Worm (Caenorhabditis elegans) whole organism, L1 larva: ENCODE measurements around the gene mmcm-1.

ENCODE experiments used
- C04F5.9 ChIP-seq: sonication (generic microtip); optimal IDR thresholded peaks from 2 replicates; lab custom pipeline; 2016; ENCODE audit warnings: missing genetic modification characterization, missing compliant biosample characterization
- C16A3.4 ChIP-seq: fragments of 150-350 bp; optimal IDR thresholded peaks from 2 replicates; lab custom pipeline; 2014; ENCODE audit warnings: missing biosample characterization, missing genetic modification characterization
- C34B4.2 ChIP-seq: sonication (generic microtip); optimal IDR thresholded peaks from 2 replicates; lab custom pipeline; 2017; ENCODE audit warnings: mild to moderate bottlenecking, missing genetic modification characterization, missing compliant biosample characterization
- F16B12.6 ChIP-seq: fragments of 150-350 bp; optimal IDR thresholded peaks from 2 replicates; lab custom pipeline; 2014; ENCODE audit warnings: missing biosample characterization, missing genetic modification characterization
- aly-2 ChIP-seq: fragments of 150-350 bp; optimal IDR thresholded peaks from 2 replicates; lab custom pipeline; 2014; ENCODE audit warnings: missing biosample characterization, missing genetic modification characterization
- ama-1 ChIP-seq: fragments of 150-350 bp; optimal IDR thresholded peaks from 2 replicates; lab custom pipeline; 2014
- blmp-1 ChIP-seq: fragments of 150-350 bp; optimal IDR thresholded peaks from 2 replicates; lab custom pipeline; 2014; ENCODE audit warnings: missing biosample characterization, missing genetic modification characterization
- ceh-63 ChIP-seq: fragments of 200-800 bp; sonication (Bioruptor generic); optimal IDR thresholded peaks from 2 replicates; lab custom pipeline; 2018; ENCODE audit warnings: mild to moderate bottlenecking, missing genetic modification characterization, missing compliant biosample characterization
- ceh-8 ChIP-seq: fragments of 200-800 bp; sonication (Bioruptor generic); optimal IDR thresholded peaks from 2 replicates; lab custom pipeline; 2018; ENCODE audit warnings: mild to moderate bottlenecking, missing genetic modification characterization, moderate library complexity, missing compliant biosample characterization
- ceh-82 ChIP-seq, 3 experiments: fragments of 150-350 bp in 1 of 3; sonication (generic microtip) in 2 of 3; optimal IDR thresholded peaks; 2 replicates each; lab custom pipeline; 2014 to 2017; ENCODE audit warnings: missing biosample characterization in 3 of 3, missing genetic modification characterization in 3 of 3
- ceh-88 ChIP-seq: fragments of 200-800 bp; sonication (Bioruptor generic); IDR thresholded peaks from 2 replicates; pipeline ENCODE4 v1.3.6; 2022; ENCODE audit warnings: missing genetic modification characterization, missing compliant biosample characterization
- ces-1 ChIP-seq: fragments of 150-350 bp; optimal IDR thresholded peaks from 2 replicates; lab custom pipeline; 2014; ENCODE audit warnings: missing biosample characterization, missing genetic modification reagents, missing genetic modification characterization
- efl-3 ChIP-seq: fragments of 200-800 bp; sonication (Bioruptor generic); optimal IDR thresholded peaks from 2 replicates; lab custom pipeline; 2018; ENCODE audit warnings: mild to moderate bottlenecking, missing genetic modification characterization, missing compliant biosample characterization
- egl-13 ChIP-seq: sonication (generic microtip); optimal IDR thresholded peaks from 2 replicates; lab custom pipeline; 2016; ENCODE audit warnings: missing genotype, missing genetic modification reagents, missing genetic modification characterization, missing compliant biosample characterization
- egl-27 ChIP-seq, 2 experiments: fragments of 150-350 bp in 1 of 2; sonication (generic microtip); optimal IDR thresholded peaks; 3 replicates each; lab custom pipeline; 2017 to 2018; ENCODE audit warnings: missing biosample characterization in 2 of 2, missing genetic modification characterization in 2 of 2, missing genetic modification reagents in 2 of 2
- elt-2 ChIP-seq: sonication (generic microtip); optimal IDR thresholded peaks from 2 replicates; lab custom pipeline; 2016; ENCODE audit warnings: missing genetic modification characterization, mild to moderate bottlenecking, inconsistent platforms, missing compliant biosample characterization, missing genetic modification reagents
- elt-3 ChIP-seq, 6 experiments: fragments of 150-350 bp in 1 of 6; sonication (generic microtip); optimal IDR thresholded peaks; 2 replicates each; lab custom pipeline; 2017 to 2018; ENCODE audit warnings: missing biosample characterization in 6 of 6, missing genetic modification characterization in 6 of 6, inconsistent platforms in 1 of 6
- ets-5 ChIP-seq: fragments of 200-800 bp; sonication (Bioruptor generic); IDR thresholded peaks from 2 replicates; pipeline ENCODE4 v1.3.6; 2022; ENCODE audit warnings: missing genetic modification characterization, missing compliant biosample characterization
- fkh-10 ChIP-seq: sonication (generic microtip); optimal IDR thresholded peaks from 2 replicates; lab custom pipeline; 2017; ENCODE audit warnings: missing biosample characterization, missing genetic modification reagents, missing genetic modification characterization
- fos-1 ChIP-seq: fragments of 150-350 bp; optimal IDR thresholded peaks from 2 replicates; lab custom pipeline; 2014; ENCODE audit warnings: missing biosample characterization, missing genetic modification characterization
- isw-1 ChIP-seq: fragments of 200-800 bp; sonication (Bioruptor generic); IDR thresholded peaks from 2 replicates; pipeline ENCODE4 v1.3.6; 2022; ENCODE audit warnings: missing genetic modification characterization, missing compliant biosample characterization
- jun-1 ChIP-seq: fragments of 150-350 bp; optimal IDR thresholded peaks from 2 replicates; lab custom pipeline; 2014; ENCODE audit warnings: missing biosample characterization, missing genetic modification reagents, missing genetic modification characterization
- lin-13 ChIP-seq: fragments of 150-350 bp; optimal IDR thresholded peaks from 2 replicates; lab custom pipeline; 2014; ENCODE audit warnings: missing biosample characterization, missing genetic modification reagents, missing genetic modification characterization
- lin-14 ChIP-seq: fragments of 200-800 bp; sonication (Bioruptor generic); optimal IDR thresholded peaks from 2 replicates; lab custom pipeline; 2018; ENCODE audit warnings: mild to moderate bottlenecking, missing genetic modification characterization, moderate library complexity, missing compliant biosample characterization
- lin-15B ChIP-seq: fragments of 150-350 bp; sonication (generic microtip); optimal IDR thresholded peaks from 3 replicates; lab custom pipeline; 2014; ENCODE audit warnings: missing biosample characterization, missing genetic modification characterization
- lin-35 ChIP-seq, 2 experiments: fragments of 150-350 bp; optimal IDR thresholded peaks; 2 replicates each; lab custom pipeline; 2014; ENCODE audit warnings: missing biosample characterization in 2 of 2, missing genetic modification characterization in 2 of 2, missing genetic modification reagents in 2 of 2
- lin-39 ChIP-seq: fragments of 150-350 bp; optimal IDR thresholded peaks from 2 replicates; lab custom pipeline; 2014; ENCODE audit warnings: missing biosample characterization, missing genetic modification reagents, missing genetic modification characterization
- lir-3 ChIP-seq: sonication (generic microtip); optimal IDR thresholded peaks from 2 replicates; lab custom pipeline; 2016; ENCODE audit warnings: mild to moderate bottlenecking, missing genetic modification characterization, moderate library complexity, missing compliant biosample characterization; ENCODE audit not compliant: poor library complexity
- mef-2 ChIP-seq: fragments of 150-350 bp; optimal IDR thresholded peaks from 2 replicates; lab custom pipeline; 2014; ENCODE audit warnings: missing biosample characterization, missing genetic modification characterization
- mep-1 ChIP-seq: fragments of 150-350 bp; optimal IDR thresholded peaks from 2 replicates; lab custom pipeline; 2014; ENCODE audit warnings: missing biosample characterization, missing genetic modification characterization
- nhr-19 ChIP-seq: fragments of 200-800 bp; sonication (Bioruptor generic); conservative IDR thresholded peaks from 2 replicates; pipeline ENCODE4 v1.3.6; 2022; ENCODE audit warnings: missing genetic modification characterization, missing compliant biosample characterization
- nhr-237 ChIP-seq: fragments of 150-350 bp; optimal IDR thresholded peaks from 2 replicates; lab custom pipeline; 2014; ENCODE audit warnings: missing biosample characterization, missing genetic modification characterization
- nhr-28 ChIP-seq: fragments of 150-350 bp; optimal IDR thresholded peaks from 2 replicates; lab custom pipeline; 2014; ENCODE audit warnings: missing biosample characterization, missing genetic modification characterization
- nhr-47 ChIP-seq: sonication (generic microtip); optimal IDR thresholded peaks from 2 replicates; lab custom pipeline; 2016; ENCODE audit warnings: mild to moderate bottlenecking, missing genetic modification characterization, moderate library complexity, missing compliant biosample characterization
- nhr-71 ChIP-seq: sonication (generic microtip); optimal IDR thresholded peaks from 2 replicates; lab custom pipeline; 2016; ENCODE audit warnings: mild to moderate bottlenecking, missing genetic modification characterization, moderate library complexity, missing compliant biosample characterization
- nhr-77 ChIP-seq: fragments of 150-350 bp; optimal IDR thresholded peaks from 2 replicates; lab custom pipeline; 2014; ENCODE audit warnings: missing biosample characterization, missing genetic modification characterization
- nhr-85 ChIP-seq: sonication (generic microtip); peaks from one replicate; lab custom pipeline; 2016; ENCODE audit warnings: missing genetic modification characterization, inconsistent platforms, missing compliant biosample characterization
- pag-3 ChIP-seq: sonication (generic microtip); optimal IDR thresholded peaks from 2 replicates; lab custom pipeline; 2017; ENCODE audit warnings: missing genetic modification characterization, mild to moderate bottlenecking, missing compliant biosample characterization, antibody characterized with exemption, borderline replicate concordance; ENCODE audit not compliant: insufficient read depth
- pqm-1 ChIP-seq: sonication (generic microtip); optimal IDR thresholded peaks from 3 replicates; lab custom pipeline; 2017; ENCODE audit warnings: missing biosample characterization, missing genetic modification characterization
- skn-1 ChIP-seq: fragments of 150-350 bp; optimal IDR thresholded peaks from 2 replicates; lab custom pipeline; 2014; ENCODE audit warnings: missing biosample characterization, missing genetic modification characterization
- snpc-4 ChIP-seq: fragments of 150-350 bp; optimal IDR thresholded peaks from 2 replicates; lab custom pipeline; 2014; ENCODE audit warnings: missing biosample characterization, missing genetic modification characterization
- snu-23 ChIP-seq: sonication (generic microtip); optimal IDR thresholded peaks from 2 replicates; lab custom pipeline; 2016; ENCODE audit warnings: missing genetic modification characterization, missing compliant biosample characterization
- sox-4 ChIP-seq: sonication (generic microtip); optimal IDR thresholded peaks from 2 replicates; lab custom pipeline; 2016; ENCODE audit warnings: missing genetic modification characterization, missing compliant biosample characterization
- sptf-1 ChIP-seq: fragments of 150-350 bp; optimal IDR thresholded peaks from 2 replicates; lab custom pipeline; 2014; ENCODE audit warnings: missing biosample characterization, missing genetic modification characterization
- sup-37 ChIP-seq: fragments of 200-800 bp; sonication (Bioruptor generic); optimal IDR thresholded peaks from 2 replicates; lab custom pipeline; 2018; ENCODE audit warnings: mild to moderate bottlenecking, missing genetic modification characterization, missing compliant biosample characterization
- unc-130 ChIP-seq: fragments of 150-350 bp; optimal IDR thresholded peaks from 2 replicates; lab custom pipeline; 2017; ENCODE audit warnings: missing biosample characterization, missing genetic modification characterization, inconsistent platforms
- unc-30 ChIP-seq: sonication (generic microtip); optimal IDR thresholded peaks from 2 replicates; lab custom pipeline; 2017; ENCODE audit warnings: missing biosample characterization, missing genetic modification characterization
- unc-86 ChIP-seq: sonication (generic microtip); optimal IDR thresholded peaks from 2 replicates; lab custom pipeline; 2016; ENCODE audit warnings: missing genetic modification characterization, missing compliant biosample characterization
- unc-98 ChIP-seq: fragments of 200-800 bp; sonication (Bioruptor generic); IDR thresholded peaks from 2 replicates; pipeline ENCODE4 v1.3.6; 2022; ENCODE audit warnings: missing genetic modification characterization, missing compliant biosample characterization
- vab-15 ChIP-seq: sonication (generic microtip); optimal IDR thresholded peaks from 2 replicates; lab custom pipeline; 2017; ENCODE audit warnings: missing genotype, mild to moderate bottlenecking, missing genetic modification characterization, missing compliant biosample characterization
- xbp-1 ChIP-seq: sonication (generic microtip); optimal IDR thresholded peaks from 2 replicates; lab custom pipeline; 2016; ENCODE audit warnings: missing genetic modification characterization, missing compliant biosample characterization
- zip-4 ChIP-seq: fragments of 200-800 bp; sonication (Bioruptor generic); optimal IDR thresholded peaks from 2 replicates; lab custom pipeline; 2018; ENCODE audit warnings: mild to moderate bottlenecking, missing genetic modification characterization, moderate library complexity, missing compliant biosample characterization
- ztf-11 ChIP-seq, 2 experiments: sonication (generic microtip); optimal IDR thresholded peaks; 2 replicates each; lab custom pipeline; 2016 to 2017; ENCODE audit warnings: missing genetic modification characterization in 2 of 2, missing biosample characterization in 1 of 2, missing compliant biosample characterization in 1 of 2

The mmcm-1 gene

DNA sequence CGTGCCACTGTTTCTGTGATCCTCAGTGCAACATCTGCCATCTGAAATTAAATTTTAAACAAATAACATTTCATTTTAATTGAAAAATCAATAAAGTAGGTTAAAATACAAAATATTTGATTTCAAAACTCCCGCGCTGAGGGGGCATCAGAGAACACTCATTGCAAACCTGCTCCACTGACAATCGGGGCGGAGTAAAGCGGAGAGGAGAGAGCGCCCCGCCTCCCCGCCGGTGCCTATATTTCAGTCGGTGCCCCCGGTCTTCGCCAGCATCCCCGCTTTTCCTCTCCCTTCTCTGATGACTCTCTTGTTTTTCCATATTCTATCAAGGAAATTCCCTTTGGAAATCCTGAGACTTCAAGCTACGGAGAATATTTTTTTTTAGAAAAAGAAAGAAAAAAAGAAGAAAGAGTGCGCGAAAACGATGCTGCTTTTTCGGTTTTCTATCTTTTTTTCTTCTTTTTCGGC lies 44.5 kb downstream of the mmcm-1 start, which contains the start of gene brc-1:
Gene brc-1, minus strand, starts transcription at position 51 of the 468 bp plus-strand sequence.
- TF ChIP-seq C34B4.2 (tag; lab: Kevin White, UChicago) (no peak), mep-1 (peak; percentile 78), unc-86 (peak; percentile 86), lin-35 (GFP tag; optimal IDR thresholded peaks at IDR 0.05; lab: Kevin White, UChicago) (peak; percentile 96 to 97), zip-4 (GFP tag; lab: Kevin White, UChicago) (peak; percentile 59), nhr-71 (tag; lab: Kevin White, UChicago) (peak; percentile 94), unc-130 (tag; lab: Kevin White, UChicago) (peak; percentile 71), F16B12.6 (peak; percentile 74), blmp-1 (peak; percentile 72), ama-1 (lab: Kevin White, UChicago) (peak; percentile 71), skn-1 (tag; lab: Kevin White, UChicago) (peak; percentile 94), elt-2 (tag; lab: Kevin White, UChicago) (peak; percentile 65), egl-27 (tag; optimal IDR thresholded peaks at IDR 0.05; lab: Kevin White, UChicago) (no peak), pag-3 (tag; lab: Kevin White, UChicago) (no peak), nhr-77 (tag; lab: Kevin White, UChicago) (peak; percentile 72), efl-3 (GFP tag; lab: Kevin White, UChicago) (no peak), lin-13 (GFP tag; lab: Kevin White, UChicago) (peak; percentile 83), ceh-63 (no peak), fos-1 (peak; percentile 69), lin-15B (peak; percentile 88), nhr-28 (tag; lab: Kevin White, UChicago) (no peak), mef-2 (tag; lab: Kevin White, UChicago) (peak; percentile 50), lin-14 (GFP tag; lab: Kevin White, UChicago) (peak; percentile 97), isw-1 (GFP tag; lab: Robert Waterston, UW) (peak; percentile 88), nhr-47 (tag; lab: Kevin White, UChicago) (peak; percentile 91), snpc-4 (tag; lab: Kevin White, UChicago) (peak; percentile 66), elt-3 (tag; optimal IDR thresholded peaks at IDR 0.05; lab: Kevin White, UChicago) (peak in 3 of 6 experiments; percentile 3 to 74 (median 64)), lin-39 (tag; lab: Kevin White, UChicago) (peak; percentile 33), egl-13 (tag; lab: Kevin White, UChicago) (peak; percentile 85), vab-15 (peak; percentile 15), C04F5.9 (tag; lab: Kevin White, UChicago) (peak; percentile 53), xbp-1 (tag; lab: Kevin White, UChicago) (peak; percentile 81), unc-98 (GFP tag; lab: Robert Waterston, UW) (peak; percentile 57; the same call in 1 of the 2 replicates), nhr-237 (peak; percentile 74), sox-4 (tag; lab: Kevin White, UChicago) (no peak), pqm-1 (tag; lab: Kevin White, UChicago) (no peak), sptf-1 (tag; lab: Kevin White, UChicago) (no peak), ets-5 (no peak), ces-1 (no peak), fkh-10 (GFP tag; lab: Kevin White, UChicago) (peak; percentile 87), aly-2 (tag; lab: Kevin White, UChicago) (peak; percentile 35), jun-1 (tag; lab: Kevin White, UChicago) (peak; percentile 74), sup-37 (GFP tag; lab: Kevin White, UChicago) (peak; percentile 54), lir-3 (tag; lab: Kevin White, UChicago) (peak; percentile 78), ceh-88 (peak; percentile 52; the same call in 1 of the 2 replicates), nhr-85 (peak; percentile 81), unc-30 (no peak), ceh-82 (tag; optimal IDR thresholded peaks at IDR 0.05; lab: Kevin White, UChicago) (peak; percentile 75 to 96 (median 75)), ztf-11 (tag; optimal IDR thresholded peaks at IDR 0.05; lab: Kevin White, UChicago) (peak in 1 of 2 experiments; percentile 36), ceh-8 (GFP tag; lab: Kevin White, UChicago) (peak; percentile 85), C16A3.4 (tag; lab: Kevin White, UChicago) (peak; percentile 85), nhr-19 (GFP tag; lab: Robert Waterston, UW) (peak; percentile 100), snu-23 (GFP tag; lab: Kevin White, UChicago) (peak; percentile 90)
